Fruit fly (Drosophila melanogaster) whole organism, pupa: ENCODE measurements around the gene CG10959.
A peak's percentile ranks its signal among the peaks of the same experiment; 100 is the strongest.

Source experiments
- CG10348 ChIP-seq: fragments of 200-800 bp; sonication (Bioruptor generic); IDR thresholded peaks from 2 replicates; pipeline ENCODE4 v1.3.6; 2022; ENCODE audit warnings: missing biosample characterization, missing genetic modification characterization
- CG12605 ChIP-seq: fragments of 200-800 bp; sonication (Bioruptor generic); IDR thresholded peaks from 2 replicates; pipeline ENCODE4 v1.3.6; 2022; ENCODE audit warnings: missing biosample characterization, missing genetic modification characterization
- CG13204 ChIP-seq: fragments of 200-800 bp; sonication (Bioruptor generic); optimal IDR thresholded peaks from 2 replicates; lab custom pipeline; 2018; ENCODE audit warnings: missing biosample characterization, mild to moderate bottlenecking, missing genetic modification characterization, moderate library complexity
- CG14655 ChIP-seq: fragments of 200-800 bp; sonication (Bioruptor generic); optimal IDR thresholded peaks from 3 replicates; lab custom pipeline; 2017; ENCODE audit warnings: mild to moderate bottlenecking, missing biosample characterization, missing genetic modification reagents, missing genetic modification characterization
- CG15710 ChIP-seq: fragments of 200-800 bp; sonication (Bioruptor generic); optimal IDR thresholded peaks from 2 replicates; lab custom pipeline; 2018; ENCODE audit warnings: missing biosample characterization, mild to moderate bottlenecking, missing genetic modification characterization, moderate library complexity
- CG17806 ChIP-seq: fragments of 200-800 bp; sonication (Bioruptor generic); optimal IDR thresholded peaks from 2 replicates; lab custom pipeline; 2018; ENCODE audit warnings: missing biosample characterization, mild to moderate bottlenecking, missing genetic modification characterization, moderate library complexity
- CG32121 ChIP-seq: fragments of 200-800 bp; sonication (Bioruptor generic); IDR thresholded peaks from 2 replicates; pipeline ENCODE4 v1.3.6; 2022; ENCODE audit warnings: missing biosample characterization, missing genetic modification characterization
- CG34367 ChIP-seq: fragments of 200-800 bp; sonication (Bioruptor generic); optimal IDR thresholded peaks from 2 replicates; lab custom pipeline; 2018; ENCODE audit warnings: missing biosample characterization, mild to moderate bottlenecking, missing genetic modification characterization
- CG4496 ChIP-seq: fragments of 200-800 bp; sonication (Bioruptor generic); IDR thresholded peaks from 3 replicates; pipeline ENCODE4 v1.3.6; 2022; ENCODE audit warnings: missing biosample characterization, missing genetic modification characterization
- CG8159 ChIP-seq: fragments of 200-800 bp; sonication (Bioruptor generic); optimal IDR thresholded peaks from 3 replicates; lab custom pipeline; 2018; ENCODE audit warnings: missing biosample characterization, mild to moderate bottlenecking, missing genetic modification characterization, moderate library complexity
- CG8301 ChIP-seq: fragments of 200-800 bp; sonication (Bioruptor generic); optimal IDR thresholded peaks from 2 replicates; lab custom pipeline; 2018; ENCODE audit warnings: missing biosample characterization, mild to moderate bottlenecking, missing genetic modification characterization
- CG9948 ChIP-seq: fragments of 200-800 bp; sonication (Bioruptor generic); optimal IDR thresholded peaks from 2 replicates; lab custom pipeline; 2018; ENCODE audit warnings: missing biosample characterization, mild to moderate bottlenecking, missing genetic modification characterization, moderate library complexity
- D1 ChIP-seq: fragments of 200-800 bp; sonication (Bioruptor generic); optimal IDR thresholded peaks from 2 replicates; lab custom pipeline; 2018; ENCODE audit warnings: missing biosample characterization, mild to moderate bottlenecking, missing genetic modification characterization, moderate library complexity
- EcR ChIP-seq: fragments of 200-800 bp; sonication (Bioruptor generic); optimal IDR thresholded peaks from 3 replicates; lab custom pipeline; 2019; ENCODE audit warnings: missing biosample characterization, missing genetic modification characterization, mild to moderate bottlenecking, moderate library complexity, missing genetic modification reagents
- Ets98B ChIP-seq: fragments of 200-800 bp; sonication (Bioruptor generic); IDR thresholded peaks from 2 replicates; pipeline ENCODE4 v1.3.6; 2022; ENCODE audit warnings: missing biosample characterization, missing genetic modification characterization
- Pif1A ChIP-seq: fragments of 200-800 bp; sonication (Bioruptor generic); optimal IDR thresholded peaks from 3 replicates; lab custom pipeline; 2016; ENCODE audit warnings: missing biosample characterization, missing genetic modification characterization
- Pif1B ChIP-seq: fragments of 200-800 bp; sonication (Bioruptor generic); optimal IDR thresholded peaks from 3 replicates; lab custom pipeline; 2016; ENCODE audit warnings: missing biosample characterization, missing genetic modification characterization
- Snoo ChIP-seq: fragments of 200-800 bp; sonication (Bioruptor generic); optimal IDR thresholded peaks from 3 replicates; lab custom pipeline; 2017; ENCODE audit warnings: missing biosample characterization, mild to moderate bottlenecking, missing genetic modification characterization, inconsistent platforms
- fd96Ca ChIP-seq: fragments of 200-800 bp; sonication (Bioruptor generic); IDR thresholded peaks from 3 replicates; pipeline ENCODE4 v1.3.6; 2022; ENCODE audit warnings: missing biosample characterization, missing genetic modification characterization
- gl ChIP-seq: fragments of 200-800 bp; sonication (Bioruptor generic); optimal IDR thresholded peaks from 2 replicates; lab custom pipeline; 2018; ENCODE audit warnings: missing biosample characterization, mild to moderate bottlenecking, missing genetic modification characterization
- rn ChIP-seq: fragments of 200-800 bp; sonication (Bioruptor generic); IDR thresholded peaks from 2 replicates; pipeline ENCODE4 v1.3.6; 2022; ENCODE audit warnings: missing biosample characterization, missing genetic modification characterization

The CG10959 gene

DNA sequence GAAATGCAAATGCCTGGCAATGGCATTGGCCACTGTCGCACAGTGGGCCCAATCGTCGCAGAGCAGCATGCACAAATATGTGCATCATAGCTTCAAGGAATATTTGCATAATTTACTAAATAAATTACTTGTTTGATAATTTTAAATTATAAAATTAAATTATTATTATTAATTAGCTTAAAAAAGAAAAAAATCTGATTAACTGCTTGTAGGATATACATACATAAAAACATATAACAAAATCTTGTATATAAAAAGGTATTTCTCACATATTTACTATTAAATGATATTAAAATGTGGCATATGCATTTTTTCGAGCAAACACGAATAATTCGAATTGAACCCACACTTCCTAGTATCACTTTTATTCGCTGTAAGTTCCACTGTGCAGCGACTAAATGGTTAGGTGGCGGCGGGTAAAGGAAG lies 23.3 kb upstream of the CG10959 start:
- TF ChIP-seq CG34367 (tag; lab: Kevin White, UChicago) (no peak), CG32121 (GFP tag; lab: Robert Waterston, UW) (peak; percentile 24; the same call in 1 of the 2 replicates), CG4496 (GFP tag; lab: Robert Waterston, UW) (0 out of 3 replicates have a peak, but pooled peaks have one; percentile 37), CG12605 (GFP tag; lab: Robert Waterston, UW) (no peak), fd96Ca (no peak), CG8159 (tag; lab: Kevin White, UChicago) (no peak), CG14655 (GFP tag; lab: Kevin White, UChicago) (peak; percentile 45), CG15710 (tag; lab: Kevin White, UChicago) (no peak), EcR (GFP tag; lab: Kevin White, UChicago) (no peak), Snoo (tag; lab: Kevin White, UChicago) (no peak), gl (tag; lab: Kevin White, UChicago) (no peak), Pif1B (GFP tag; lab: Kevin White, UChicago) (no peak), Ets98B (GFP tag; lab: Robert Waterston, UW) (0 out of 2 replicates have a peak, but pooled peaks have one; percentile 13), CG9948 (tag; lab: Kevin White, UChicago) (no peak), CG13204 (GFP tag; lab: Kevin White, UChicago) (no peak), rn (GFP tag; lab: Robert Waterston, UW) (0 out of 2 replicates have a peak, but pooled peaks have one; percentile 15), CG10348 (GFP tag; lab: Robert Waterston, UW) (no peak), D1 (no peak), Pif1A (no peak), CG17806 (no peak), CG8301 (tag; lab: Kevin White, UChicago) (peak; percentile 8)

DNA sequence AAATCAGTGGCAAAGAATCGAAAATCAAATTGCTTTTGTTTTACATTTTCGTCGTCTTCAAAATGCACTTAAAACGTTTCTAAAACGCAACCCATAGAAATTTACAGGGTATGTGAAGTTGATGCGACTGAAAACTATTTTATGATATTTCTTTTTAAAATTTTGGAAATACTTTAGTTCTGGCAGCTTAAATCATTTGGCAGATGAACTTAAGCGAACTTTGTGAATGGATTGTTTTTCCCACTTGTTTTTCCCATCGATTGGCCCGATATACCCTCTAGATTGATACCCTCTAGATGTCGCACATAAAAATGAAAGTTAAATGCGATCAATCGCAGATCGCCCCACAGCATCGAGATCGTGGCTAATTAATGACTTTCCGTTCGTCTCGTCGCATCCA lies 22.4 kb upstream of the CG10959 start:
- peak; percentile 28 for TF ChIP-seq CG8301 (tag; lab: Kevin White, UChicago)
- TF ChIP-seq Ets98B (GFP tag; lab: Robert Waterston, UW) = peak; percentile 30
- peak; percentile 42; the same call in 1 of the 3 replicates for TF ChIP-seq fd96Ca
- TF ChIP-seq CG9948 (tag; lab: Kevin White, UChicago) = no peak

DNA sequence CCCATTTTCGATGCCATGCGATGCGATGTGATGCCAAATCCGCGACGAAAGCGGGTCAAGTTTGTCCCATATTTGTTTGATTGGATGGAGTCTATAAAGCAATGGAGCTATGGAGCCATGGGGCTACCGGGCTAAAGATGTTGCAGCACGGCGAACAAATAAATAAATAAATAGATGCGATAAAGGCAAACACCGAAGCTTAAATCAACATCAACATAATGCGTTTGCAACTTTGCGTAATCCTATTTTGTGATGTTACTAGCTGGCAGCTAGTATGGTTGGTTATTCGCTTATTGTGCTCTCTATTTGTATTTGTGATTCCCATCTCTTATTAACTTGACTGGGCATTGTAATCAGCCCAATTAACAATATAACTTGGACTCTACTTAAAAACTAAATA lies 20.4 kb upstream of the CG10959 start:
- TF ChIP-seq CG14655 (GFP tag; lab: Kevin White, UChicago) = no peak
- no peak for TF ChIP-seq CG32121 (GFP tag; lab: Robert Waterston, UW)
- TF ChIP-seq CG13204 (GFP tag; lab: Kevin White, UChicago) = no peak
- TF ChIP-seq CG15710 (tag; lab: Kevin White, UChicago) = no peak
- TF ChIP-seq rn (GFP tag; lab: Robert Waterston, UW) = no peak
- no peak for TF ChIP-seq Pif1B (GFP tag; lab: Kevin White, UChicago)
- TF ChIP-seq CG12605 (GFP tag; lab: Robert Waterston, UW) = no peak
- TF ChIP-seq CG9948 (tag; lab: Kevin White, UChicago) = no peak
- no peak for TF ChIP-seq CG8159 (tag; lab: Kevin White, UChicago)
- no peak for TF ChIP-seq Snoo (tag; lab: Kevin White, UChicago)
- no peak for TF ChIP-seq CG17806
- TF ChIP-seq CG10348 (GFP tag; lab: Robert Waterston, UW) = no peak
- TF ChIP-seq CG8301 (tag; lab: Kevin White, UChicago) = no peak
- no peak for TF ChIP-seq Ets98B (GFP tag; lab: Robert Waterston, UW)
- TF ChIP-seq CG34367 (tag; lab: Kevin White, UChicago) = no peak
- no peak for TF ChIP-seq D1
- TF ChIP-seq CG4496 (GFP tag; lab: Robert Waterston, UW) = no peak
- no peak for TF ChIP-seq gl (tag; lab: Kevin White, UChicago)
- TF ChIP-seq Pif1A = no peak

DNA sequence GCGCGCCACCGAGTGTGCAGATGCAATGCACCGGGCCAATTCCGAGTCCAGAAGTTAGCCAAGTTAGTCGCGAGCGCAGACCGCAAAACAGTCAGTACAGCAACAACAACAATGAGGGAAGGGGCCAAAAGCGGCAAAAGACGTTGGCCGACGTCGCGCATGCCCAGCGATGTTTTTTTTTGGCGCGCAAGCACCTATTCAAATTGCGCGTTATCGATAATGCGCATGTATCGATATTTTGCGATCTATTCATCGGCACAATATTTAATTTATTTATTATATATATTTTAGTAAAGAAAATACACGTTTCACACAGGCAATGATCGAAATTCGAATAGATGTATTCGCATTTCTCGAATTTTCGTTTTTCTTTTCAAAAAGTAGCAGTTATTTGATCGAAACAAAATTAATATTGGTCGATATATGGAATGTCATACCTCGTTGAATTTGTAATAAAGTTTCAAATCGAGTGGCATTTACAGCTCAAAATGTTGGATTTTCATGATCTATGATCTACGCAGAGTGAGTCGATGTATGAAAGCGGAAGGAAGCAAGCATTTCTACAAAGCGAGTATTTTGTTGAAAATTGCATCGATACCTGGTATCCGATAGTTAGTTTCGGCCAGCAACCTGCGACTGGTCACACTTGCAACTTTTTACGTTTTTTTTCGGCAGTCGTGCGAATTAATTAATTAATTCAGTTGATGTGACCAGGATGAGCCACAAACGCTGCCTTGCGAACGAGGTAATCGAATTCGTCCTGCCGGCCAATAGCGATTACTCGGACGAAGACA lies 19.2 kb upstream of the CG10959 start, which contains the start of gene CG2116:
Gene CG2116, plus strand, starts transcription at position 609 of the 794 bp plus-strand sequence.
- TF ChIP-seq CG4496 (GFP tag; lab: Robert Waterston, UW) (peak; percentile 47; the same call in 1 of the 3 replicates), Ets98B (GFP tag; lab: Robert Waterston, UW) (no peak)
- TF ChIP-seq, all 21 proteins: peak for 1

DNA sequence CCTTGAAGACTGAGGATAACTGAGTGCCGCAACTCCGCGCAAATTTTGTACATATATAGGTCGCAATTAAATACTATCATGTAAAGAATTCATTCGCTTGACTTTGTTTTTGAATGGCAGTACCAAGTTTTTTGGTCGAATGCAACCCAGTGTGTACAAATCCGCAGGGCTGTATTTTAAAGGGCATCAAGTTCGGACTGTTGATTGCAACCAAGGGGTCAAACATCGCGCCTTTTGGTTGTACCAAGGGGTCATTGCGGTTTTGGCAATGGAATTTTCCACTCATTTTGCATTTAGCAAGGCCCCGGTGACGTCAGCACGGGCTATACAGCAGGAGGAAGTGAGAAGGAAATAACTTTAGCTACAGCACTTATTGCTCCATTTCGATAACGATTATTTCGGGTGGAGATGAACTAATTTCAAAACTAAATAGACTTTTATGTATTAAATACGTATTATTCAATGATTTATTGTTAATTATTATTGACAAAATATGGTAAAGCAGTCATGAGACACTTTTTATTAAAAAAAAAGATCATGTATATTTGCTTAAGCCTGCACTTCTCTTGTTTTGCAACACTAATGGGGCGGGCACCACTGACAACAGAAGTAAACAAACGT lies 16.8 kb upstream of the CG10959 start, which contains the start of gene CG10958:
Gene CG10958, plus strand, starts transcription at position 593 of the 621 bp plus-strand sequence.
- TF ChIP-seq Pif1B (GFP tag; lab: Kevin White, UChicago) (peak; percentile 63), CG13204 (GFP tag; lab: Kevin White, UChicago) (no peak), CG8159 (tag; lab: Kevin White, UChicago) (no peak), Pif1A (no peak), CG10348 (GFP tag; lab: Robert Waterston, UW) (no peak), D1 (no peak), CG15710 (tag; lab: Kevin White, UChicago) (peak; percentile 20), CG34367 (tag; lab: Kevin White, UChicago) (no peak), EcR (GFP tag; lab: Kevin White, UChicago) (peak; percentile 4), CG17806 (peak; percentile 40), CG14655 (GFP tag; lab: Kevin White, UChicago) (no peak), CG32121 (GFP tag; lab: Robert Waterston, UW) (peak; percentile 54), CG8301 (tag; lab: Kevin White, UChicago) (no peak), rn (GFP tag; lab: Robert Waterston, UW) (no peak), CG12605 (GFP tag; lab: Robert Waterston, UW) (0 out of 2 replicates have a peak, but pooled peaks have one; percentile 15), CG4496 (GFP tag; lab: Robert Waterston, UW) (peak; percentile 54), CG9948 (tag; lab: Kevin White, UChicago) (peak; percentile 28), Snoo (tag; lab: Kevin White, UChicago) (peak; percentile 10), fd96Ca (peak; percentile 48; the same call in 2 of the 3 replicates), gl (tag; lab: Kevin White, UChicago) (no peak), Ets98B (GFP tag; lab: Robert Waterston, UW) (peak; percentile 42; the same call in 1 of the 2 replicates)
